Worm (Caenorhabditis elegans) whole organism, L1 larva: Measurements from ENCODE around the gene tex-2.

Source experiments
- C04F5.9 ChIP-seq: sonication (generic microtip); optimal IDR thresholded peaks from 2 replicates; lab custom pipeline; 2016; ENCODE audit warnings: missing genetic modification characterization, missing compliant biosample characterization
- C16A3.4 ChIP-seq: fragments of 150-350 bp; optimal IDR thresholded peaks from 2 replicates; lab custom pipeline; 2014; ENCODE audit warnings: missing biosample characterization, missing genetic modification characterization
- Y116A8C.19 ChIP-seq: sonication (generic microtip); optimal IDR thresholded peaks from 2 replicates; lab custom pipeline; 2016; ENCODE audit warnings: missing compliant biosample characterization, missing genetic modification characterization, borderline replicate concordance
- aha-1 ChIP-seq: fragments of 150-350 bp; optimal IDR thresholded peaks from 2 replicates; lab custom pipeline; 2014; ENCODE audit warnings: missing biosample characterization, missing genetic modification characterization
- alr-1 ChIP-seq: fragments of 200-800 bp; sonication (Bioruptor generic); optimal IDR thresholded peaks from 2 replicates; lab custom pipeline; 2018; ENCODE audit warnings: borderline replicate concordance, mild to moderate bottlenecking, missing genetic modification characterization, missing compliant biosample characterization
- aly-2 ChIP-seq: fragments of 150-350 bp; optimal IDR thresholded peaks from 2 replicates; lab custom pipeline; 2014; ENCODE audit warnings: missing biosample characterization, missing genetic modification characterization
- blmp-1 ChIP-seq: fragments of 150-350 bp; optimal IDR thresholded peaks from 2 replicates; lab custom pipeline; 2014; ENCODE audit warnings: missing biosample characterization, missing genetic modification characterization
- ceh-63 ChIP-seq: fragments of 200-800 bp; sonication (Bioruptor generic); optimal IDR thresholded peaks from 2 replicates; lab custom pipeline; 2018; ENCODE audit warnings: mild to moderate bottlenecking, missing genetic modification characterization, missing compliant biosample characterization
- ces-1 ChIP-seq: fragments of 150-350 bp; optimal IDR thresholded peaks from 2 replicates; lab custom pipeline; 2014; ENCODE audit warnings: missing biosample characterization, missing genetic modification reagents, missing genetic modification characterization
- efl-1 ChIP-seq, 4 experiments: fragments of 150-350 bp; optimal IDR thresholded peaks in 3 of 4; peaks in 1 of 4; 1 replicate in 1 of 4; 2 replicates in 3 of 4; lab custom pipeline; 2014; ENCODE audit warnings: missing biosample characterization in 2 of 4, missing genetic modification characterization in 2 of 4, missing genetic modification reagents in 2 of 4
- elt-2 ChIP-seq: sonication (generic microtip); optimal IDR thresholded peaks from 2 replicates; lab custom pipeline; 2016; ENCODE audit warnings: missing genetic modification characterization, mild to moderate bottlenecking, inconsistent platforms, missing compliant biosample characterization, missing genetic modification reagents
- elt-3 ChIP-seq, 6 experiments: fragments of 150-350 bp in 1 of 6; sonication (generic microtip); optimal IDR thresholded peaks; 2 replicates each; lab custom pipeline; 2017 to 2018; ENCODE audit warnings: missing biosample characterization in 6 of 6, missing genetic modification characterization in 6 of 6, inconsistent platforms in 1 of 6
- fkh-10 ChIP-seq: sonication (generic microtip); optimal IDR thresholded peaks from 2 replicates; lab custom pipeline; 2017; ENCODE audit warnings: missing biosample characterization, missing genetic modification reagents, missing genetic modification characterization
- hlh-17 ChIP-seq: fragments of 200-800 bp; sonication (Bioruptor generic); optimal IDR thresholded peaks from 2 replicates; lab custom pipeline; 2018; ENCODE audit warnings: missing genetic modification characterization, mild to moderate bottlenecking, missing compliant biosample characterization, moderate library complexity, borderline replicate concordance
- irx-1 ChIP-seq: sonication (generic microtip); optimal IDR thresholded peaks from 2 replicates; lab custom pipeline; 2016; ENCODE audit warnings: missing genetic modification characterization, missing compliant biosample characterization
- lin-14 ChIP-seq: fragments of 200-800 bp; sonication (Bioruptor generic); optimal IDR thresholded peaks from 2 replicates; lab custom pipeline; 2018; ENCODE audit warnings: mild to moderate bottlenecking, missing genetic modification characterization, moderate library complexity, missing compliant biosample characterization
- nhr-11 ChIP-seq: fragments of 150-350 bp; optimal IDR thresholded peaks from 2 replicates; lab custom pipeline; 2014; ENCODE audit warnings: missing biosample characterization, missing genetic modification characterization
- nhr-77 ChIP-seq: fragments of 150-350 bp; optimal IDR thresholded peaks from 2 replicates; lab custom pipeline; 2014; ENCODE audit warnings: missing biosample characterization, missing genetic modification characterization
- nhr-85 ChIP-seq: sonication (generic microtip); peaks from one replicate; lab custom pipeline; 2016; ENCODE audit warnings: missing genetic modification characterization, inconsistent platforms, missing compliant biosample characterization
- nhr-90 ChIP-seq: sonication (generic microtip); optimal IDR thresholded peaks from 2 replicates; lab custom pipeline; 2016; ENCODE audit warnings: mild to moderate bottlenecking, missing genetic modification characterization, missing compliant biosample characterization; ENCODE audit not compliant: poor library complexity
- pqm-1 ChIP-seq: sonication (generic microtip); optimal IDR thresholded peaks from 3 replicates; lab custom pipeline; 2017; ENCODE audit warnings: missing biosample characterization, missing genetic modification characterization
- sox-4 ChIP-seq: sonication (generic microtip); optimal IDR thresholded peaks from 2 replicates; lab custom pipeline; 2016; ENCODE audit warnings: missing genetic modification characterization, missing compliant biosample characterization
- swsn-7 ChIP-seq: sonication (generic microtip); optimal IDR thresholded peaks from 2 replicates; lab custom pipeline; 2016; ENCODE audit warnings: missing genetic modification characterization, missing compliant biosample characterization
- tlp-1 ChIP-seq: fragments of 150-350 bp; optimal IDR thresholded peaks from 2 replicates; lab custom pipeline; 2014; ENCODE audit warnings: missing biosample characterization, missing genetic modification characterization
- unc-130 ChIP-seq: fragments of 150-350 bp; optimal IDR thresholded peaks from 2 replicates; lab custom pipeline; 2017; ENCODE audit warnings: missing biosample characterization, missing genetic modification characterization, inconsistent platforms
- vab-15 ChIP-seq: sonication (generic microtip); optimal IDR thresholded peaks from 2 replicates; lab custom pipeline; 2017; ENCODE audit warnings: missing genotype, mild to moderate bottlenecking, missing genetic modification characterization, missing compliant biosample characterization
- xbp-1 ChIP-seq: sonication (generic microtip); optimal IDR thresholded peaks from 2 replicates; lab custom pipeline; 2016; ENCODE audit warnings: missing genetic modification characterization, missing compliant biosample characterization

Gene tex-2

ce11 chrII:5865405-5866308, 7.8 kb downstream of the tex-2 start, which contains the start of gene F55C12.19:
Gene F55C12.19, plus strand, starts transcription at chrII:5866139.
- peak; percentile 47 for TF ChIP-seq elt-2 (tag; lab: Kevin White, UChicago)
- TF ChIP-seq ceh-63, result no peak
- no peak for TF ChIP-seq swsn-7 (tag; lab: Kevin White, UChicago)
- no peak for TF ChIP-seq nhr-77 (tag; lab: Kevin White, UChicago)
- TF ChIP-seq, all 84 proteins: peak for 1

DNA sequence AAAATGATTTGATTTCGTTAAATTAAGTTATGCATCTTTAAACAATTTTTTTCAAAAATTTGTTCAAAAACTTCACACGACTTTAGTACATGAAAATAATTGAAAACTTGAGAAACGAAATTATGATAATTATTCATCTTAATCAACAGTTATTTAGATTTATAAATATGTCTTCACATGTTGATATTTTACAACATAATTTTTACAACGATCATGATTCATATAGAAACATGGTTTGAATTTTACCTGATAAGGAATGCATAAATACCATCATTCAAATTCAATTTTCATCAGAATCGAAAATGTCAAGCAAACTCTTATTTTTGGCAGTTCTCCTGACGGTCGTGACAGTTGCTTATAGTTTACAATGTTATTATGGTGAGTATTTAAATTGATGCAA, 9.5 kb downstream of the tex-2 start, which contains the start of gene tag-234:
tag-234 (plus strand) TSS at position 301 of the 400 bp plus-strand sequence.
- TF ChIP-seq elt-2 (tag; lab: Kevin White, UChicago) (peak; percentile 2), unc-130 (tag; lab: Kevin White, UChicago) (no peak), fkh-10 (GFP tag; lab: Kevin White, UChicago) (no peak)

DNA sequence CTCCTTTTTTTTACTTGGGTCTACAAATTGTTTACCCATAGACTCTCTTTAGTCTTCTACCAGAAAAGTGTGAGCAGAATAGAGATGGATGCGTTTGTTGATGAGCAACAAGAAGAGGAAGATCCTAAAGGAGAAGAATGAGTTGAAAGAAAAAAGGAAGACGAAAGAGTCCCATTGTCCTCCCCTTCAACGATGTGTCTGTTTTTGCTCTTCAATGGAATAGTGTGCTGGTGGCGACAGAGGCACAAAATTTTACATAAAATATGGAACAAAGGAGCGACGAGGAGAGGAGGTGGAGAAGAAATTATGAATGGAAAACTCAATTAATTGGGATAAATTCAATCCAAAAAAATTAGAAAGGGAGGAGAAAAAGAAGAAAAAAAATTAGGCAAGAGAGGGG, 12.8 kb downstream of the tex-2 start:
- TF ChIP-seq C16A3.4 (tag; lab: Kevin White, UChicago) (no peak), lin-14 (GFP tag; lab: Kevin White, UChicago) (peak; percentile 49)

- TF ChIP-seq lin-14 (GFP tag; lab: Kevin White, UChicago), result peak; percentile 33
- TF ChIP-seq Y116A8C.19, result no peak
Observed at ce11 chrII:5858322-5858721, 15.1 kb downstream of the tex-2 start, which contains the start of gene F55C12.4. Gene F55C12.4, minus strand, starts transcription at chrII:5858422.

ce11 chrII:5854122-5854521, 19.3 kb downstream of the tex-2 start, which contains the start of gene H41C03.1:
Gene H41C03.1, plus strand, starts transcription at chrII:5854422.
- TF ChIP-seq blmp-1 (tag; lab: Kevin White, UChicago) (peak; percentile 17), ces-1 (GFP tag; lab: Kevin White, UChicago) (no peak), xbp-1 (no peak), aly-2 (tag; lab: Kevin White, UChicago) (no peak), nhr-11 (tag; lab: Kevin White, UChicago) (no peak), hlh-17 (GFP tag; lab: Kevin White, UChicago) (no peak), nhr-90 (no peak), aha-1 (no peak), tlp-1 (tag; lab: Kevin White, UChicago) (no peak), lin-14 (GFP tag; lab: Kevin White, UChicago) (peak; percentile 17), C04F5.9 (tag; lab: Kevin White, UChicago) (no peak), fkh-10 (GFP tag; lab: Kevin White, UChicago) (no peak), pqm-1 (tag; lab: Kevin White, UChicago) (no peak), alr-1 (tag; lab: Kevin White, UChicago) (no peak), sox-4 (tag; lab: Kevin White, UChicago) (no peak), efl-1 (optimal IDR thresholded peaks at IDR 0.05; lab: Kevin White, UChicago) (no peak), efl-1 (GFP tag; optimal IDR thresholded peaks at IDR 0.05 in 1 of 2; lab: Kevin White, UChicago) (no peak), nhr-77 (tag; lab: Kevin White, UChicago) (no peak), ceh-63 (no peak)

ce11 chrII:5853261-5853660, 20.2 kb downstream of the tex-2 start:
- TF ChIP-seq elt-3 (tag; optimal IDR thresholded peaks at IDR 0.05; lab: Kevin White, UChicago) (peak in 2 of 6 experiments; percentile 51 to 80), irx-1 (no peak), vab-15 (no peak), nhr-85 (tag; lab: Kevin White, UChicago) (peak; percentile 55), blmp-1 (tag; lab: Kevin White, UChicago) (peak; percentile 73)
